Worm (Caenorhabditis elegans): ENCODE results near the gene F55D1.1.

The F55D1.1 gene

ce11 chrX:5517844-5518243 is 28.2 kb downstream of the F55D1.1 start:
- no peak for TF ChIP-seq ceh-83 (GFP tag; optimal IDR thresholded peaks at IDR 0.05)
- no peak for TF ChIP-seq M03D4.4 (tag; optimal IDR thresholded peaks at IDR 0.05)
- no peak for TF ChIP-seq lin-32 (GFP tag; optimal IDR thresholded peaks at IDR 0.05)
- TF ChIP-seq nhr-28 (tag; optimal IDR thresholded peaks at IDR 0.05), result no peak
- no peak for TF ChIP-seq blmp-1 (tag; optimal IDR thresholded peaks at IDR 0.05)
- no peak for TF ChIP-seq zip-8 (tag; optimal IDR thresholded peaks at IDR 0.05)
- no peak for TF ChIP-seq hlh-1 (tag; optimal IDR thresholded peaks at IDR 0.05)
- TF ChIP-seq nhr-237 (tag; optimal IDR thresholded peaks at IDR 0.05), result no peak

DNA sequence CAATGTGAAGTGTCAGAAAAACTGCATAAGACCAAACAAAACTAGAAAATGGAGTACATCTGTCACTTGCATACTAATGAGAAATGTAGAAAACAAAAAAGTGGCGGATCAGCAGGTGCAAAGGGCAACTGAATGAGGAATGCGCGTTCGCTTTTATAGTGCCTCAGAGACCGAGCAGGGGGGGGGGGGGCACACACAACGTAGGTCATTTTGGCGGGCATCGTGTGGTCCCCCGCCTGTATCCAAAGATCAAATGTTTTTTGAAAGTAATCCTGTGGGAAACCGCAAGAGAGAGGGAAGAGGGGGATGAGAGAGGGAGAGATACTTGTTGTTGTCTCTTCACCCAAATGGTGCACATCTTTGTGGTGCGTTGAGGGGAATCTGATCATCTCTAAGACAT is 28.7 kb downstream of the F55D1.1 start:
- no peak for TF ChIP-seq ces-1 (GFP tag; optimal IDR thresholded peaks at IDR 0.05)
- TF ChIP-seq ceh-83 (GFP tag; optimal IDR thresholded peaks at IDR 0.05), result no peak
- TF ChIP-seq nhr-28 (tag; optimal IDR thresholded peaks at IDR 0.05), result no peak
- TF ChIP-seq cnd-1 (tag; optimal IDR thresholded peaks at IDR 0.05), result peak; percentile 42
- no peak for TF ChIP-seq nhr-76 (tag; optimal IDR thresholded peaks at IDR 0.05)
- no peak for TF ChIP-seq M03D4.4 (tag; optimal IDR thresholded peaks at IDR 0.05)
- TF ChIP-seq snpc-4 (tag; optimal IDR thresholded peaks at IDR 0.05), result no peak
- no peak for TF ChIP-seq lin-32 (GFP tag; optimal IDR thresholded peaks at IDR 0.05)
- TF ChIP-seq elt-3 (tag; optimal IDR thresholded peaks at IDR 0.05), result no peak
- TF ChIP-seq drap-1 (GFP tag; optimal IDR thresholded peaks at IDR 0.05), result peak; percentile 2
- TF ChIP-seq hlh-1 (tag; optimal IDR thresholded peaks at IDR 0.05), result no peak
- no peak for TF ChIP-seq zip-8 (tag; optimal IDR thresholded peaks at IDR 0.05)
- TF ChIP-seq nhr-12 (tag; optimal IDR thresholded peaks at IDR 0.05), result no peak
- TF ChIP-seq lsy-2 (tag; optimal IDR thresholded peaks at IDR 0.05), result no peak
- no peak for TF ChIP-seq sem-2 (GFP tag; optimal IDR thresholded peaks at IDR 0.05)
- TF ChIP-seq tbx-8 (GFP tag; optimal IDR thresholded peaks at IDR 0.05), result no peak
- no peak for TF ChIP-seq unc-62 (GFP tag; optimal IDR thresholded peaks at IDR 0.05)
- TF ChIP-seq nhr-2 (tag; optimal IDR thresholded peaks at IDR 0.05), result peak; percentile 62
- no peak for TF ChIP-seq sptf-1 (tag; optimal IDR thresholded peaks at IDR 0.05)
- no peak for TF ChIP-seq blmp-1 (tag; optimal IDR thresholded peaks at IDR 0.05)
- TF ChIP-seq mls-2 (tag; optimal IDR thresholded peaks at IDR 0.05), result peak; percentile 56
- no peak for TF ChIP-seq mep-1 (tag; optimal IDR thresholded peaks at IDR 0.05)
- no peak for TF ChIP-seq flh-1 (GFP tag; optimal IDR thresholded peaks at IDR 0.05)
- no peak for TF ChIP-seq ham-2 (GFP tag; optimal IDR thresholded peaks at IDR 0.05)
- no peak for TF ChIP-seq pha-4 (tag; optimal IDR thresholded peaks at IDR 0.05)
- TF ChIP-seq ztf-11 (tag; optimal IDR thresholded peaks at IDR 0.05), result no peak

- peak; percentile 99 for TF ChIP-seq ces-1 (GFP tag; optimal IDR thresholded peaks at IDR 0.05)
- TF ChIP-seq bed-3 (GFP tag; optimal IDR thresholded peaks at IDR 0.05), result no peak
These were observed 29.9 kb downstream of the F55D1.1 start for ce11 chrX:5519567-5519966.

DNA sequence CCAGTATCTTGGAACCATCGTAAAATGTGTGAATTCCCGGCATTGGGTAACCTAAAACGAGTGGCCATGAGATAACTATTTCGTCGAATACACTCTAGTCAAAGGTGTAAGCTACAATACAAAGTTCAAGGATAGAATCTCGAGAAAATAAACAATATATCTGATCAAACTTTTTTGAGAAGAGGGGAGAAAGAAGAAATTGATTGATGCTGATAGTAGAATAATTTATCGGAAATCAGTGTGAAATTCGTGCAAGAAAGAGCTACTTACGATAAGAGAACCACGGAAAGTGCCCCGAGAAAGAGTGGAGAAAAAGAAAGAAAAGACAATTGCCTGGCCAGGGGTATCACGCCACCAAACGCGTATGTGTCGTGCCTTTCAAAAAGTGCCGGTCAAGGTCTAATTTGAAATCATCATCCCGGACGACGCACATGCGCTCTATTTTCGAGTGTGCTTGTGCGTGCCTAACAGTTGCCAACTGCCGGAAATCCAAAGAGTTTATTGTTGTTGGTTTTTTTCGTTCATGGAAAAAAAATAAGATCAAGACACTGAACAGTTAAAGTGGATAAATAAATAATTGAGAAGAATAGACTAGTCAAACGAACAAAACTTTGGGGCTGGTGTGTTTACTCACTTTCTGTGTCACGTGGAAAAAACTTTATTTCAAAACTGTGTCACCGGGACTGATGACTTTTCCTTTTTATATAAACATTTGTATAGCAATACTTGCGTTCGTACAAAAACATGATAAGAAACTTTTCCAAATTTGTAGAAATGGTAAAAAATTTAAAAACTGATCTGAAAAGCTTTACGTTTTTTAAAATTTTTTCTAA is 33.3 kb downstream of the F55D1.1 start, which contains the start of gene mboa-3:
Gene mboa-3 (minus strand): TSS at position 51 of the 833 bp plus-strand sequence.
- no peak for TF ChIP-seq elt-3 (tag; optimal IDR thresholded peaks at IDR 0.05)
- TF ChIP-seq M03D4.4 (tag; optimal IDR thresholded peaks at IDR 0.05), result no peak
- TF ChIP-seq mep-1 (tag; optimal IDR thresholded peaks at IDR 0.05), result no peak
- TF ChIP-seq nhr-76 (tag; optimal IDR thresholded peaks at IDR 0.05), result no peak
- TF ChIP-seq lin-32 (GFP tag; optimal IDR thresholded peaks at IDR 0.05), result no peak
- TF ChIP-seq nhr-28 (tag; optimal IDR thresholded peaks at IDR 0.05), result no peak
- no peak for TF ChIP-seq sem-2 (GFP tag; optimal IDR thresholded peaks at IDR 0.05)
- no peak for TF ChIP-seq lsy-2 (tag; optimal IDR thresholded peaks at IDR 0.05)
- no peak for TF ChIP-seq sptf-1 (tag; optimal IDR thresholded peaks at IDR 0.05)
- no peak for TF ChIP-seq elt-1 (tag; optimal IDR thresholded peaks at IDR 0.05; ENCODE audit: borderline replicate concordance, insufficient read depth)
- TF ChIP-seq nhr-12 (tag; optimal IDR thresholded peaks at IDR 0.05), result no peak
- no peak for TF ChIP-seq hlh-1 (tag; optimal IDR thresholded peaks at IDR 0.05)
- TF ChIP-seq ztf-11 (tag; optimal IDR thresholded peaks at IDR 0.05), result no peak
- no peak for TF ChIP-seq bed-3 (GFP tag; optimal IDR thresholded peaks at IDR 0.05)
- TF ChIP-seq ham-2 (GFP tag; optimal IDR thresholded peaks at IDR 0.05), result no peak

DNA sequence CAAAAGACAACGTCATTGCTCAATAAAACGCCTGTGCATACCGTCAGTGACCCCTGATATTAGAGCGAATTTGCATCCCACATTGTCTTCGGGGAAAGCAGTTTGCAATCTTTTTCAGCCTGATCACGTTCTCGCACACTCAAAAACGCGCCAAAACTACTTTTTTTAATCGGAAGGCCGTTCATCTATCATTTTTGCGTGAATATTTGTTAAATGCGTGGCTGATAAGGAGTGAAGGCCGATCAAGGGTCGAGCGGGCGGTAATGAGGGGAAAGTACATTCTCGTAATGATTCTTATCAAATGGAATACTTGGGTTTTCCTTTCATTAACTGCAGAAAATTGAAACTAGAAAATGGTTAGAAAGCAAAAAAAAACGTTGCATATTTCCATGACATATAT is 34.6 kb downstream of the F55D1.1 start:
- TF ChIP-seq nhr-12 (tag; optimal IDR thresholded peaks at IDR 0.05) (no peak), unc-39 (tag; optimal IDR thresholded peaks at IDR 0.05) (no peak)
